Fruit fly (Drosophila melanogaster) whole organism, embryonic: ENCODE data around the gene CG46456.

Experiments used
- Atf-2 ChIP-seq: fragments of 200-800 bp; sonication (Bioruptor generic); optimal IDR thresholded peaks from 2 replicates; lab custom pipeline; 2016; ENCODE audit warnings: missing biosample characterization, missing genetic modification characterization
- B-H1 ChIP-seq: fragments of 200-800 bp; sonication (Bioruptor generic); IDR thresholded peaks from 3 replicates; pipeline ENCODE4 v1.3.6; 2022; ENCODE audit warnings: missing biosample characterization, missing genetic modification characterization
- B-H2 ChIP-seq: fragments of 200-800 bp; sonication (Bioruptor generic); optimal IDR thresholded peaks from 2 replicates; lab custom pipeline; 2018; ENCODE audit warnings: missing biosample characterization, mild to moderate bottlenecking, missing genetic modification characterization
- Bdp1 ChIP-seq: fragments of 200-800 bp; sonication (Bioruptor generic); optimal IDR thresholded peaks from 3 replicates; lab custom pipeline; 2016; ENCODE audit warnings: missing biosample characterization, missing genetic modification characterization
- Blimp-1 ChIP-seq: fragments of 200-800 bp; sonication (Bioruptor generic); optimal IDR thresholded peaks from 3 replicates; lab custom pipeline; 2018; ENCODE audit warnings: missing biosample characterization, missing genetic modification characterization, mild to moderate bottlenecking, moderate library complexity, missing genetic modification reagents
- BtbVII ChIP-seq: fragments of 200-800 bp; sonication (Bioruptor generic); optimal IDR thresholded peaks from 3 replicates; lab custom pipeline; 2017; ENCODE audit warnings: missing biosample characterization, mild to moderate bottlenecking, missing genetic modification characterization
- CG10543 ChIP-seq: fragments of 200-800 bp; sonication (Bioruptor generic); optimal IDR thresholded peaks from 3 replicates; lab custom pipeline; 2017; ENCODE audit warnings: missing biosample characterization, mild to moderate bottlenecking, missing genetic modification characterization, moderate library complexity
- CG11085 ChIP-seq: fragments of 200-800 bp; sonication (Bioruptor generic); IDR thresholded peaks from 2 replicates; pipeline ENCODE4 v1.3.6; 2022; ENCODE audit warnings: missing biosample characterization, missing genetic modification characterization
- CG11695 ChIP-seq: fragments of 200-800 bp; sonication (Bioruptor generic); IDR thresholded peaks from 3 replicates; pipeline ENCODE4 v1.3.6; 2022; ENCODE audit warnings: missing biosample characterization, missing genetic modification characterization
- CG13894 ChIP-seq: fragments of 200-800 bp; sonication (Bioruptor generic); optimal IDR thresholded peaks from 3 replicates; lab custom pipeline; 2018; ENCODE audit warnings: missing biosample characterization, mild to moderate bottlenecking, missing genetic modification characterization, moderate library complexity
- CG14014 ChIP-seq: fragments of 200-800 bp; sonication (Bioruptor generic); IDR thresholded peaks from 2 replicates; pipeline ENCODE4 v1.3.6; 2022; ENCODE audit warnings: missing biosample characterization, missing genetic modification characterization
- CG15011 ChIP-seq: fragments of 200-800 bp; sonication (Bioruptor generic); optimal IDR thresholded peaks from 3 replicates; lab custom pipeline; 2018; ENCODE audit warnings: missing biosample characterization, mild to moderate bottlenecking, missing genetic modification characterization
- CG15514 ChIP-seq: fragments of 200-800 bp; sonication (Bioruptor generic); optimal IDR thresholded peaks from 3 replicates; lab custom pipeline; 2017; ENCODE audit warnings: missing biosample characterization, missing genetic modification characterization, mild to moderate bottlenecking, moderate library complexity, missing genetic modification reagents
- CG16779 ChIP-seq: fragments of 200-800 bp; sonication (Bioruptor generic); IDR thresholded peaks from 2 replicates; pipeline ENCODE4 v1.3.6; 2022; ENCODE audit warnings: missing biosample characterization, missing genetic modification characterization
- CG18476 ChIP-seq: fragments of 200-800 bp; sonication (Bioruptor generic); optimal IDR thresholded peaks from 2 replicates; lab custom pipeline; 2016; ENCODE audit warnings: missing biosample characterization, mild to moderate bottlenecking, missing genetic modification characterization
- CG18599 ChIP-seq: fragments of 200-800 bp; sonication (Bioruptor generic); optimal IDR thresholded peaks from 3 replicates; lab custom pipeline; 2017; ENCODE audit warnings: missing biosample characterization, missing genetic modification characterization, mild to moderate bottlenecking, moderate library complexity, missing genetic modification reagents
- CG2116 ChIP-seq: fragments of 200-800 bp; sonication (Bioruptor generic); optimal IDR thresholded peaks from 3 replicates; lab custom pipeline; 2018; ENCODE audit warnings: missing biosample characterization, mild to moderate bottlenecking, missing genetic modification characterization
- CG3726 ChIP-seq: fragments of 200-800 bp; sonication (Bioruptor generic); IDR thresholded peaks from 3 replicates; pipeline ENCODE4, ENCODE4 v1.3.6; 2022; ENCODE audit warnings: missing biosample characterization, missing genetic modification characterization
- CG4730 ChIP-seq: fragments of 200-800 bp; sonication (Bioruptor generic); IDR thresholded peaks from 2 replicates; pipeline ENCODE4 v1.3.6; 2022; ENCODE audit warnings: missing biosample characterization, missing genetic modification characterization
- CG7839 ChIP-seq: fragments of 200-800 bp; sonication (Bioruptor generic); optimal IDR thresholded peaks from 3 replicates; lab custom pipeline; 2018; ENCODE audit warnings: missing biosample characterization, mild to moderate bottlenecking, missing genetic modification characterization, moderate library complexity
- CG9932 ChIP-seq: fragments of 200-800 bp; sonication (Bioruptor generic); IDR thresholded peaks from 2 replicates; pipeline ENCODE4 v1.3.6; 2022; ENCODE audit warnings: missing biosample characterization, missing genetic modification characterization
- Dll ChIP-seq: fragments of 200-800 bp; sonication (Bioruptor generic); IDR thresholded peaks from 4 replicates; pipeline ENCODE4 v1.3.6; 2022; ENCODE audit warnings: missing biosample characterization, missing genetic modification characterization; ENCODE audit not compliant: partially characterized antibody
- Dref ChIP-seq: fragments of 200-800 bp; sonication (Bioruptor generic); IDR thresholded peaks from 2 replicates; pipeline ENCODE4 v1.3.6; 2022; ENCODE audit warnings: missing biosample characterization, missing genetic modification characterization
- E2f1 ChIP-seq: fragments of 200-800 bp; sonication (Bioruptor generic); IDR thresholded peaks from 2 replicates; pipeline ENCODE4 v1.3.6; 2022; ENCODE audit warnings: missing biosample characterization, missing genetic modification characterization
- Elba2 ChIP-seq: fragments of 200-800 bp; sonication (Bioruptor generic); optimal IDR thresholded peaks from 3 replicates; lab custom pipeline; 2016; ENCODE audit warnings: missing biosample characterization, missing genetic modification characterization
- Fer1 ChIP-seq: fragments of 200-800 bp; sonication (Bioruptor generic); optimal IDR thresholded peaks from 2 replicates; lab custom pipeline; 2017; ENCODE audit warnings: missing biosample characterization, mild to moderate bottlenecking, missing genetic modification characterization
- Hr3 ChIP-seq: fragments of 200-800 bp; sonication (Bioruptor generic); optimal IDR thresholded peaks from 3 replicates; lab custom pipeline; 2016; ENCODE audit warnings: missing biosample characterization, missing genetic modification characterization
- MBD-R2 ChIP-seq: fragments of 200-800 bp; sonication (Bioruptor generic); IDR thresholded peaks from 2 replicates; pipeline ENCODE4 v1.3.6; 2022; ENCODE audit warnings: missing biosample characterization, missing genetic modification characterization
- Myb ChIP-seq: fragments of 200-800 bp; sonication (Bioruptor generic); optimal IDR thresholded peaks from 2 replicates; lab custom pipeline; 2016; ENCODE audit warnings: missing biosample characterization, missing genetic modification characterization
- NC2α ChIP-seq: fragments of 200-800 bp; sonication (Bioruptor generic); optimal IDR thresholded peaks from 2 replicates; lab custom pipeline; 2016; ENCODE audit warnings: missing biosample characterization, missing genetic modification characterization
- Ptx1 ChIP-seq: fragments of 200-800 bp; sonication (Bioruptor generic); IDR thresholded peaks from 2 replicates; pipeline ENCODE4 v1.3.6; 2022; ENCODE audit warnings: missing biosample characterization, missing genetic modification characterization
- Rfx ChIP-seq: fragments of 200-800 bp; sonication (Bioruptor generic); IDR thresholded peaks from 2 replicates; pipeline ENCODE4 v1.3.6; 2022; ENCODE audit warnings: missing biosample characterization, missing genetic modification characterization
- Rx ChIP-seq: fragments of 200-800 bp; sonication (Bioruptor generic); IDR thresholded peaks from 2 replicates; pipeline ENCODE4 v1.3.6; 2022; ENCODE audit warnings: missing biosample characterization, missing genetic modification characterization
- bab2 ChIP-seq: fragments of 200-800 bp; sonication (Bioruptor generic); optimal IDR thresholded peaks from 2 replicates; lab custom pipeline; 2016; ENCODE audit warnings: missing biosample characterization, missing genetic modification characterization
- bigmax ChIP-seq: fragments of 200-800 bp; sonication (Bioruptor generic); optimal IDR thresholded peaks from 2 replicates; lab custom pipeline; 2018; ENCODE audit warnings: missing biosample characterization, mild to moderate bottlenecking, missing genetic modification characterization
- bsh ChIP-seq, 2 experiments: fragments of 200-800 bp; sonication (Bioruptor generic); optimal IDR thresholded peaks; 2 replicates each; lab custom pipeline; 2017 to 2018; ENCODE audit warnings: mild to moderate bottlenecking in 2 of 2, missing biosample characterization in 2 of 2, missing genetic modification characterization in 2 of 2, moderate library complexity in 1 of 2
- cg ChIP-seq: fragments of 200-800 bp; sonication (Bioruptor generic); optimal IDR thresholded peaks from 3 replicates; lab custom pipeline; 2019; ENCODE audit warnings: missing biosample characterization, mild to moderate bottlenecking, missing genetic modification characterization, moderate library complexity
- chm ChIP-seq: fragments of 200-800 bp; sonication (Bioruptor generic); IDR thresholded peaks from 2 replicates; pipeline ENCODE4 v1.3.6; 2022; ENCODE audit warnings: missing biosample characterization, missing genetic modification characterization
- crol ChIP-seq: fragments of 200-800 bp; sonication (Bioruptor generic); IDR thresholded peaks from 2 replicates; pipeline ENCODE4 v1.3.6; 2022; ENCODE audit warnings: missing biosample characterization, missing genetic modification characterization
- fd3F ChIP-seq: fragments of 200-800 bp; sonication (Bioruptor generic); optimal IDR thresholded peaks from 2 replicates; lab custom pipeline; 2018; ENCODE audit warnings: missing biosample characterization, mild to moderate bottlenecking, missing genetic modification characterization, moderate library complexity
- gem ChIP-seq: fragments of 200-800 bp; sonication (Bioruptor generic); optimal IDR thresholded peaks from 2 replicates; lab custom pipeline; 2019; ENCODE audit warnings: missing biosample characterization, mild to moderate bottlenecking, missing genetic modification characterization, moderate library complexity
- ham ChIP-seq: fragments of 200-800 bp; sonication (Bioruptor generic); IDR thresholded peaks from 2 replicates; pipeline ENCODE4 v1.3.6; 2022; ENCODE audit warnings: missing biosample characterization, missing genetic modification characterization
- inv ChIP-seq: fragments of 200-800 bp; sonication (Bioruptor generic); IDR thresholded peaks from 2 replicates; pipeline ENCODE4 v1.3.6; 2022; ENCODE audit warnings: missing biosample characterization, missing genetic modification characterization; ENCODE audit not compliant: partially characterized antibody
- jigr1 ChIP-seq: fragments of 200-800 bp; sonication (Bioruptor generic); IDR thresholded peaks from 3 replicates; pipeline ENCODE4 v1.3.6; 2022; ENCODE audit warnings: missing biosample characterization, missing genetic modification characterization
- nmo ChIP-seq: fragments of 200-800 bp; sonication (Bioruptor generic); optimal IDR thresholded peaks from 2 replicates; lab custom pipeline; 2018; ENCODE audit warnings: missing biosample characterization, mild to moderate bottlenecking, missing genetic modification characterization, moderate library complexity
- sna ChIP-seq: fragments of 200-800 bp; sonication (Bioruptor generic); IDR thresholded peaks from 2 replicates; pipeline ENCODE4 v1.3.6; 2022; ENCODE audit warnings: missing biosample characterization, missing genetic modification characterization; ENCODE audit not compliant: partially characterized antibody
- sqz ChIP-seq: fragments of 200-800 bp; sonication (Bioruptor generic); optimal IDR thresholded peaks from 3 replicates; lab custom pipeline; 2018; ENCODE audit warnings: missing biosample characterization, mild to moderate bottlenecking, missing genetic modification characterization
- unc-4 ChIP-seq: fragments of 200-800 bp; sonication (Bioruptor generic); IDR thresholded peaks from 2 replicates; pipeline ENCODE4 v1.3.6; 2022; ENCODE audit warnings: missing biosample characterization, missing genetic modification characterization; ENCODE audit not compliant: partially characterized antibody
- wek ChIP-seq: fragments of 200-800 bp; sonication (Bioruptor generic); optimal IDR thresholded peaks from 3 replicates; lab custom pipeline; 2018; ENCODE audit warnings: missing biosample characterization, mild to moderate bottlenecking, missing genetic modification characterization, moderate library complexity

Gene CG46456

dm6 chr3L:5359208-5360003 is 4.3 kb upstream of the CG46456 start, which contains the start of gene Klp64D (continued):
- no peak for TF ChIP-seq crol (GFP tag; lab: Robert Waterston, UW)
- peak; percentile 60 for TF ChIP-seq CG10543 (GFP tag; lab: Kevin White, UChicago)
- peak; percentile 58 for TF ChIP-seq gem
- no peak for TF ChIP-seq B-H1 (GFP tag; lab: Robert Waterston, UW)
- peak; percentile 7 for TF ChIP-seq nmo (GFP tag; lab: Kevin White, UChicago)
- peak; percentile 55 for TF ChIP-seq cg (GFP tag; lab: Kevin White, UChicago)
- peak in 1 of 2 experiments; percentile 7 for TF ChIP-seq bsh (GFP tag; optimal IDR thresholded peaks at IDR 0.05; lab: Kevin White, UChicago)
- TF ChIP-seq Dll (GFP tag; lab: Robert Waterston, UW): peak; percentile 55; the same call in 3 of the 4 replicates
- no peak for TF ChIP-seq wek (GFP tag; lab: Kevin White, UChicago)
- peak; percentile 65 for TF ChIP-seq CG9932 (GFP tag; lab: Robert Waterston, UW)
- TF ChIP-seq unc-4: no peak
- TF ChIP-seq CG13894 (tag; lab: Kevin White, UChicago): peak; percentile 46
- no peak for TF ChIP-seq CG11085 (GFP tag; lab: Robert Waterston, UW)
- TF ChIP-seq Rx: no peak
- peak; percentile 2 for TF ChIP-seq Myb
- TF ChIP-seq CG2116 (GFP tag; lab: Kevin White, UChicago): peak; percentile 17
- 0 out of 2 replicates have a peak, but pooled peaks have one; percentile 25 for TF ChIP-seq E2f1 (GFP tag; lab: Robert Waterston, UW)
- no peak for TF ChIP-seq CG3726
- TF ChIP-seq ham (GFP tag; lab: Robert Waterston, UW): no peak
- TF ChIP-seq CG18476 (GFP tag; lab: Kevin White, UChicago): no peak
- 0 out of 2 replicates have a peak, but pooled peaks have one; percentile 17 for TF ChIP-seq Ptx1 (GFP tag; lab: Robert Waterston, UW)
- no peak for TF ChIP-seq jigr1
- TF ChIP-seq Bdp1 (GFP tag; lab: Kevin White, UChicago): no peak
- TF ChIP-seq CG14014: peak; percentile 10; the same call in 1 of the 2 replicates
- TF ChIP-seq bigmax (GFP tag; lab: Kevin White, UChicago): no peak
- no peak for TF ChIP-seq bab2 (GFP tag; lab: Kevin White, UChicago)
- peak; percentile 70 for TF ChIP-seq Dref (GFP tag; lab: Robert Waterston, UW)
- peak; percentile 83 for TF ChIP-seq sqz
- peak; percentile 53 for TF ChIP-seq MBD-R2 (GFP tag; lab: Robert Waterston, UW)
- TF ChIP-seq CG16779: no peak
- peak; percentile 40 for TF ChIP-seq CG7839 (tag; lab: Kevin White, UChicago)
- TF ChIP-seq CG15514 (GFP tag; lab: Kevin White, UChicago): peak; percentile 51
- TF ChIP-seq inv: no peak
- no peak for TF ChIP-seq Elba2 (GFP tag; lab: Kevin White, UChicago)
- peak; percentile 74 for TF ChIP-seq B-H2 (GFP tag; lab: Kevin White, UChicago)
- no peak for TF ChIP-seq Atf-2 (GFP tag; lab: Kevin White, UChicago)
- TF ChIP-seq sna (GFP tag; lab: Robert Waterston, UW): 0 out of 2 replicates have a peak, but pooled peaks have one; percentile 46
- TF ChIP-seq Rfx: peak; percentile 56
- no peak for TF ChIP-seq chm (GFP tag; lab: Robert Waterston, UW)
- TF ChIP-seq Blimp-1 (GFP tag; lab: Kevin White, UChicago): peak; percentile 25
- TF ChIP-seq CG11695 (GFP tag; lab: Robert Waterston, UW): no peak
- peak; percentile 53 for TF ChIP-seq CG18599 (GFP tag; lab: Kevin White, UChicago)
- TF ChIP-seq NC2α (GFP tag; lab: Kevin White, UChicago): no peak
- TF ChIP-seq CG15011 (GFP tag; lab: Kevin White, UChicago): no peak
- TF ChIP-seq Hr3 (GFP tag; lab: Kevin White, UChicago): peak; percentile 12
- peak; percentile 26 for TF ChIP-seq Fer1 (GFP tag; lab: Kevin White, UChicago)
- TF ChIP-seq BtbVII (GFP tag; lab: Kevin White, UChicago): no peak
- TF ChIP-seq CG4730 (GFP tag; lab: Robert Waterston, UW): no peak
- peak; percentile 25 for TF ChIP-seq fd3F
